Worm (Caenorhabditis elegans) whole organism, mixed stage, embryonic: ENCODE results near the gene Y66C5A.1.

ENCODE experiments used
- bed-3 ChIP-seq: fragments of 200-800 bp; sonication (Bioruptor generic); optimal IDR thresholded peaks from 3 replicates; lab custom pipeline; 2018; ENCODE audit warnings: mild to moderate bottlenecking, missing genetic modification characterization, moderate library complexity, missing compliant biosample characterization
- ces-1 ChIP-seq: fragments of 150-350 bp; optimal IDR thresholded peaks from 2 replicates; lab custom pipeline; 2014; ENCODE audit warnings: missing biosample characterization, missing genetic modification reagents, missing genetic modification characterization
- flh-1 ChIP-seq: fragments of 200-800 bp; sonication (Bioruptor generic); optimal IDR thresholded peaks from 2 replicates; lab custom pipeline; 2018; ENCODE audit warnings: mild to moderate bottlenecking, missing genetic modification characterization, moderate library complexity, missing compliant biosample characterization
- lin-13 ChIP-seq: fragments of 150-350 bp; optimal IDR thresholded peaks from 2 replicates; lab custom pipeline; 2014; ENCODE audit warnings: missing biosample characterization, missing genetic modification characterization
- mab-5 ChIP-seq: fragments of 150-350 bp; optimal IDR thresholded peaks from 2 replicates; lab custom pipeline; 2014; ENCODE audit warnings: missing biosample characterization, missing genetic modification characterization
- nhr-76 ChIP-seq: sonication (generic microtip); optimal IDR thresholded peaks from 2 replicates; lab custom pipeline; 2017; ENCODE audit warnings: missing biosample characterization, missing genetic modification characterization
- pha-4 ChIP-seq: fragments of 150-350 bp; optimal IDR thresholded peaks from 2 replicates; lab custom pipeline; 2018; ENCODE audit warnings: missing biosample characterization, missing genetic modification reagents, missing genetic modification characterization
- snpc-4 ChIP-seq: fragments of 150-350 bp; optimal IDR thresholded peaks from 2 replicates; lab custom pipeline; 2014; ENCODE audit warnings: missing biosample characterization, missing genetic modification characterization
- unc-120 ChIP-seq: sonication (generic microtip); optimal IDR thresholded peaks from 2 replicates; lab custom pipeline; 2017; ENCODE audit warnings: missing genetic modification characterization, missing compliant biosample characterization; ENCODE audit not compliant: poor library complexity, severe bottlenecking
- ztf-11 ChIP-seq: fragments of 150-350 bp; optimal IDR thresholded peaks from 2 replicates; lab custom pipeline; 2014; ENCODE audit warnings: missing biosample characterization, missing genetic modification characterization

- no peak for TF ChIP-seq snpc-4 (tag; lab: Kevin White, UChicago)
- no peak for TF ChIP-seq lin-13
- TF ChIP-seq pha-4 (tag; lab: Kevin White, UChicago), result no peak
- no peak for TF ChIP-seq flh-1 (GFP tag; lab: Kevin White, UChicago)
- no peak for TF ChIP-seq nhr-76 (tag; lab: Kevin White, UChicago)
- no peak for TF ChIP-seq ces-1
- no peak for TF ChIP-seq mab-5 (tag; lab: Kevin White, UChicago)
- TF ChIP-seq ztf-11 (tag; lab: Kevin White, UChicago), result no peak
- TF ChIP-seq bed-3 (GFP tag; lab: Kevin White, UChicago), result no peak
- TF ChIP-seq unc-120 (tag; lab: Kevin White, UChicago), result no peak
Measured at ce11 chrX:14453735-14454134, 1.6 kb downstream of the Y66C5A.1 start, which contains the start of gene F23D12.7.
